Fruit fly (Drosophila melanogaster) whole organism, embryonic: Measurements from ENCODE around the gene CG34057.

ENCODE experiments used
- Antp ChIP-seq: fragments of 200-800 bp; sonication (Bioruptor generic); optimal IDR thresholded peaks from 3 replicates; lab custom pipeline; 2016; ENCODE audit warnings: missing biosample characterization, missing genetic modification characterization
- Awh ChIP-seq: fragments of 200-800 bp; sonication (Bioruptor generic); IDR thresholded peaks from 2 replicates; pipeline ENCODE4, ENCODE4 v1.3.6; 2022; ENCODE audit warnings: missing biosample characterization, missing genetic modification characterization
- Bgb ChIP-seq: fragments of 200-800 bp; sonication (Bioruptor generic); IDR thresholded peaks from 2 replicates; pipeline ENCODE4 v1.3.6; 2022; ENCODE audit warnings: missing biosample characterization, missing genetic modification characterization; ENCODE audit not compliant: partially characterized antibody
- CG1024 ChIP-seq: fragments of 200-800 bp; sonication (Bioruptor generic); IDR thresholded peaks from 2 replicates; pipeline ENCODE4 v1.3.6; 2022; ENCODE audit warnings: missing biosample characterization, missing genetic modification characterization
- CG11504 ChIP-seq: fragments of 200-800 bp; sonication (Bioruptor generic); optimal IDR thresholded peaks from 3 replicates; lab custom pipeline; 2019; ENCODE audit warnings: missing biosample characterization, mild to moderate bottlenecking, missing genetic modification characterization, moderate library complexity
- CG11723 ChIP-seq: fragments of 200-800 bp; sonication (Bioruptor generic); optimal IDR thresholded peaks from 2 replicates; lab custom pipeline; 2017; ENCODE audit warnings: missing biosample characterization, mild to moderate bottlenecking, missing genetic modification characterization
- CG13894 ChIP-seq: fragments of 200-800 bp; sonication (Bioruptor generic); optimal IDR thresholded peaks from 3 replicates; lab custom pipeline; 2018; ENCODE audit warnings: missing biosample characterization, mild to moderate bottlenecking, missing genetic modification characterization, moderate library complexity
- CG14710 ChIP-seq: fragments of 200-800 bp; sonication (Bioruptor generic); optimal IDR thresholded peaks from 3 replicates; lab custom pipeline; 2019; ENCODE audit warnings: missing biosample characterization, mild to moderate bottlenecking, missing genetic modification characterization, moderate library complexity
- CG15514 ChIP-seq: fragments of 200-800 bp; sonication (Bioruptor generic); optimal IDR thresholded peaks from 3 replicates; lab custom pipeline; 2017; ENCODE audit warnings: missing biosample characterization, missing genetic modification characterization, mild to moderate bottlenecking, moderate library complexity, missing genetic modification reagents
- CG2199 ChIP-seq: fragments of 200-800 bp; sonication (Bioruptor generic); IDR thresholded peaks from 3 replicates; pipeline ENCODE4 v1.3.6; 2022; ENCODE audit warnings: missing biosample characterization, missing genetic modification characterization
- CG3065 ChIP-seq: fragments of 200-800 bp; sonication (Bioruptor generic); optimal IDR thresholded peaks from 2 replicates; lab custom pipeline; 2016; ENCODE audit warnings: missing biosample characterization, missing genetic modification characterization
- CG31441 ChIP-seq: fragments of 200-800 bp; sonication (Bioruptor generic); IDR thresholded peaks from 2 replicates; pipeline ENCODE4 v1.3.6; 2022; ENCODE audit warnings: missing biosample characterization, missing genetic modification characterization
- CG32532 ChIP-seq: fragments of 200-800 bp; sonication (Bioruptor generic); IDR thresholded peaks from 2 replicates; pipeline ENCODE4 v1.3.6; 2022; ENCODE audit warnings: missing biosample characterization, missing genetic modification characterization
- CG32772 ChIP-seq: fragments of 200-800 bp; sonication (Bioruptor generic); IDR thresholded peaks from 2 replicates; pipeline ENCODE4 v1.3.6; 2022; ENCODE audit warnings: missing biosample characterization, missing genetic modification characterization
- CG3281 ChIP-seq: fragments of 200-800 bp; sonication (Bioruptor generic); optimal IDR thresholded peaks from 3 replicates; lab custom pipeline; 2017; ENCODE audit warnings: missing biosample characterization, mild to moderate bottlenecking, missing genetic modification characterization
- CG6254 ChIP-seq: fragments of 200-800 bp; sonication (Bioruptor generic); optimal IDR thresholded peaks from 3 replicates; lab custom pipeline; 2017; ENCODE audit warnings: mild to moderate bottlenecking, missing biosample characterization, missing genetic modification reagents, missing genetic modification characterization
- CG6654 ChIP-seq: fragments of 200-800 bp; sonication (Bioruptor generic); optimal IDR thresholded peaks from 2 replicates; lab custom pipeline; 2017; ENCODE audit warnings: missing biosample characterization, mild to moderate bottlenecking, missing genetic modification characterization
- CG6689 ChIP-seq: fragments of 200-800 bp; sonication (Bioruptor generic); IDR thresholded peaks from 2 replicates; pipeline ENCODE4 v1.3.6; 2022; ENCODE audit warnings: missing biosample characterization, missing genetic modification characterization
- CG6791 ChIP-seq: fragments of 200-800 bp; sonication (Bioruptor generic); IDR thresholded peaks from 3 replicates; pipeline ENCODE4 v1.3.6; 2022; ENCODE audit warnings: missing biosample characterization, missing genetic modification characterization; ENCODE audit not compliant: partially characterized antibody
- CG7839 ChIP-seq: fragments of 200-800 bp; sonication (Bioruptor generic); optimal IDR thresholded peaks from 3 replicates; lab custom pipeline; 2018; ENCODE audit warnings: missing biosample characterization, mild to moderate bottlenecking, missing genetic modification characterization, moderate library complexity
- CG8290 ChIP-seq, 3 experiments: fragments of 200-800 bp; sonication (Bioruptor generic); optimal IDR thresholded peaks; 2 replicates each; lab custom pipeline; 2016 to 2019; ENCODE audit warnings: missing biosample characterization in 3 of 3, missing genetic modification characterization in 3 of 3, mild to moderate bottlenecking in 2 of 3, moderate library complexity in 1 of 3
- CG9727 ChIP-seq: fragments of 200-800 bp; sonication (Bioruptor generic); optimal IDR thresholded peaks from 3 replicates; lab custom pipeline; 2017; ENCODE audit warnings: missing biosample characterization, mild to moderate bottlenecking, missing genetic modification characterization
- D19B ChIP-seq: fragments of 200-800 bp; sonication (Bioruptor generic); optimal IDR thresholded peaks from 2 replicates; lab custom pipeline; 2017; ENCODE audit warnings: missing biosample characterization, mild to moderate bottlenecking, missing genetic modification characterization
- E2f1 ChIP-seq: fragments of 200-800 bp; sonication (Bioruptor generic); IDR thresholded peaks from 2 replicates; pipeline ENCODE4 v1.3.6; 2022; ENCODE audit warnings: missing biosample characterization, missing genetic modification characterization
- ERR ChIP-seq: fragments of 200-800 bp; sonication (Bioruptor generic); optimal IDR thresholded peaks from 2 replicates; lab custom pipeline; 2016; ENCODE audit warnings: missing biosample characterization, missing genetic modification characterization
- Ets65A ChIP-seq: fragments of 200-800 bp; sonication (Bioruptor generic); peaks from one replicate; lab custom pipeline; 2016; ENCODE audit warnings: missing biosample characterization, missing genetic modification characterization
- Hand ChIP-seq: fragments of 200-800 bp; sonication (Bioruptor generic); optimal IDR thresholded peaks from 2 replicates; lab custom pipeline; 2017; ENCODE audit warnings: mild to moderate bottlenecking, missing biosample characterization, missing genetic modification reagents, missing genetic modification characterization
- Hr78 ChIP-seq, 2 experiments: fragments of 200-800 bp in 1 of 2; fragments of >200 bp in 1 of 2; sonication (Bioruptor generic) in 1 of 2; optimal IDR thresholded peaks; 2 replicates each; lab custom pipeline; 2017 to 2019; ENCODE audit warnings: missing biosample characterization in 2 of 2, missing genetic modification characterization in 2 of 2, mild to moderate bottlenecking in 1 of 2, moderate library complexity in 1 of 2
- Mrtf ChIP-seq: fragments of 200-800 bp; sonication (Bioruptor generic); IDR thresholded peaks from 3 replicates; pipeline ENCODE4 v1.3.6; 2022; ENCODE audit warnings: missing biosample characterization, missing genetic modification characterization
- Rfx ChIP-seq: fragments of 200-800 bp; sonication (Bioruptor generic); IDR thresholded peaks from 2 replicates; pipeline ENCODE4 v1.3.6; 2022; ENCODE audit warnings: missing biosample characterization, missing genetic modification characterization
- Sox100B ChIP-seq: fragments of 200-800 bp; sonication (Bioruptor generic); optimal IDR thresholded peaks from 3 replicates; lab custom pipeline; 2018; ENCODE audit warnings: missing biosample characterization, mild to moderate bottlenecking, missing genetic modification characterization
- Trl ChIP-seq, 3 experiments: fragments of >200 bp in 2 of 3; fragments of 200-800 bp in 1 of 3; sonication (Bioruptor generic) in 1 of 3; optimal IDR thresholded peaks; 2 replicates in 1 of 3; 3 replicates in 2 of 3; lab custom pipeline; 2016 to 2017; ENCODE audit warnings: missing biosample characterization in 1 of 3, missing genetic modification characterization in 1 of 3
- abd-A ChIP-seq: fragments of 200-800 bp; sonication (Bioruptor generic); optimal IDR thresholded peaks from 3 replicates; lab custom pipeline; 2019; ENCODE audit warnings: missing biosample characterization, mild to moderate bottlenecking, missing genetic modification characterization, moderate library complexity
- bcd ChIP-seq: fragments of 200-800 bp; sonication (Bioruptor generic); optimal IDR thresholded peaks from 2 replicates; lab custom pipeline; 2017; ENCODE audit warnings: missing biosample characterization, mild to moderate bottlenecking, missing genetic modification characterization
- chinmo ChIP-seq: fragments of 200-800 bp; sonication (Bioruptor generic); IDR thresholded peaks from 4 replicates; pipeline ENCODE4 v1.3.6; 2022; ENCODE audit warnings: missing biosample characterization, missing genetic modification characterization; ENCODE audit not compliant: partially characterized antibody
- ind ChIP-seq: fragments of 200-800 bp; sonication (Bioruptor generic); optimal IDR thresholded peaks from 3 replicates; lab custom pipeline; 2016; ENCODE audit warnings: missing biosample characterization, missing genetic modification characterization
- kni ChIP-seq: fragments of 200-800 bp; sonication (Bioruptor generic); optimal IDR thresholded peaks from 3 replicates; lab custom pipeline; 2017; ENCODE audit warnings: mild to moderate bottlenecking, missing biosample characterization, missing genetic modification reagents, missing genetic modification characterization
- mirr ChIP-seq: fragments of 200-800 bp; sonication (Bioruptor generic); optimal IDR thresholded peaks from 3 replicates; lab custom pipeline; 2018; ENCODE audit warnings: missing biosample characterization, mild to moderate bottlenecking, missing genetic modification characterization
- mld ChIP-seq: fragments of 200-800 bp; sonication (Bioruptor generic); IDR thresholded peaks from 3 replicates; pipeline ENCODE4 v1.3.6; 2022; ENCODE audit warnings: missing biosample characterization, missing genetic modification characterization; ENCODE audit not compliant: partially characterized antibody
- nerfin-1 ChIP-seq: fragments of 200-800 bp; sonication (Bioruptor generic); optimal IDR thresholded peaks from 3 replicates; lab custom pipeline; 2019; ENCODE audit warnings: missing biosample characterization, mild to moderate bottlenecking, missing genetic modification characterization, moderate library complexity
- nerfin-2 ChIP-seq: fragments of 200-800 bp; sonication (Bioruptor generic); IDR thresholded peaks from 2 replicates; pipeline ENCODE4 v1.3.6; 2022; ENCODE audit warnings: missing biosample characterization, missing genetic modification characterization; ENCODE audit not compliant: partially characterized antibody
- pros ChIP-seq: fragments of 200-800 bp; sonication (Bioruptor generic); optimal IDR thresholded peaks from 3 replicates; lab custom pipeline; 2019; ENCODE audit warnings: missing biosample characterization, mild to moderate bottlenecking, missing genetic modification characterization, moderate library complexity
- sd ChIP-seq: fragments of 200-800 bp; sonication (Bioruptor generic); optimal IDR thresholded peaks from 3 replicates; lab custom pipeline; 2018; ENCODE audit warnings: missing biosample characterization, mild to moderate bottlenecking, missing genetic modification characterization, moderate library complexity
- sr ChIP-seq: fragments of 200-800 bp; sonication (Bioruptor generic); IDR thresholded peaks from 3 replicates; pipeline ENCODE4 v1.3.6; 2022; ENCODE audit warnings: missing biosample characterization, missing genetic modification characterization
- sug ChIP-seq: fragments of 200-800 bp; optimal IDR thresholded peaks from 2 replicates; lab custom pipeline; 2019; ENCODE audit warnings: missing biosample characterization, mild to moderate bottlenecking, missing genetic modification characterization, moderate library complexity
- toy ChIP-seq: fragments of 200-800 bp; sonication (Bioruptor generic); IDR thresholded peaks from 2 replicates; pipeline ENCODE4 v1.3.6; 2022; ENCODE audit warnings: missing biosample characterization, missing genetic modification characterization

The CG34057 gene

DNA sequence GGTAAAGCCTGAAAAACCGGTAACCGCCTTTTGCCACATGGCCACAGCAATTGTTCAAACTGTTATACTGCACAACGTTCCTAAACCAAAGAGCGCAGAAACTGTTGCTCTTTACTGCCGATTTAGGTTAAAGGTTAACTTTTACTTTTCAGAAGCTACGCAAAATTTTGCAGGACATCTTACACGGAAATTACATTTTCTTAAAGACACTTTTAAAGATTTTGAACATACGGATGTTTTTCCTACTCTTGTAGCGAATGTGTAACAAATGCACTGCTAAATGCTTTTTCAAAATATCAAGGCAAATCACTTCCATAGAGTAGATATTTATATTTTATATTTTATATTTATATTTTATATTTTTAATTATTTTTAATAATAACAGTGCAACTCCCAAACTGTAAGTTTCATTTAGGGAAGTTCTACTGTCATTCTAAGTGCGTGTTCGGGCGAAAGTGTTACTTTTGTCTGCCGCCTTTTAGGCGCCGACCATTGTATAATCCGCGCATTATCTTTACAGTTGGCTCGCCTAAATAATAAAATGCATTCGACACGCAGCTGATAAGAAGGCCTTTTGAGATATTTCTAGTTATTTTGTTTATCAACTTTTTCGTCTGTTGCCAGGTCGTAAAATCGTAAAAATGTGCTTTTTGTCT lies 14.8 kb upstream of the CG34057 start (continued):
- TF ChIP-seq CG14710 (tag; lab: Kevin White, UChicago) (peak; percentile 2), Sox100B (GFP tag; lab: Kevin White, UChicago) (peak; percentile 20), ind (GFP tag; lab: Kevin White, UChicago) (peak; percentile 21), Antp (GFP tag; lab: Kevin White, UChicago) (no peak), D19B (GFP tag; lab: Kevin White, UChicago) (peak; percentile 6), Hand (GFP tag; lab: Kevin White, UChicago) (no peak), CG6254 (GFP tag; lab: Kevin White, UChicago) (peak; percentile 13), CG9727 (peak; percentile 44), Mrtf (GFP tag; lab: Robert Waterston, UW) (no peak), CG6654 (GFP tag; lab: Kevin White, UChicago) (peak; percentile 15), CG11723 (no peak), Hr78 (GFP tag; optimal IDR thresholded peaks at IDR 0.05; lab: Kevin White, UChicago) (peak in 1 of 2 experiments; percentile 54), CG3281 (GFP tag; lab: Kevin White, UChicago) (peak; percentile 47), CG6689 (GFP tag; lab: Robert Waterston, UW) (0 out of 2 replicates have a peak, but pooled peaks have one; percentile 30), CG31441 (GFP tag; lab: Robert Waterston, UW) (peak; percentile 58; the same call in 1 of the 2 replicates), CG32772 (GFP tag; lab: Robert Waterston, UW) (peak; percentile 7; the same call in 1 of the 2 replicates), toy (GFP tag; lab: Robert Waterston, UW) (no peak), CG11504 (peak; percentile 59), CG3065 (GFP tag; lab: Kevin White, UChicago) (no peak), bcd (peak; percentile 20)

DNA sequence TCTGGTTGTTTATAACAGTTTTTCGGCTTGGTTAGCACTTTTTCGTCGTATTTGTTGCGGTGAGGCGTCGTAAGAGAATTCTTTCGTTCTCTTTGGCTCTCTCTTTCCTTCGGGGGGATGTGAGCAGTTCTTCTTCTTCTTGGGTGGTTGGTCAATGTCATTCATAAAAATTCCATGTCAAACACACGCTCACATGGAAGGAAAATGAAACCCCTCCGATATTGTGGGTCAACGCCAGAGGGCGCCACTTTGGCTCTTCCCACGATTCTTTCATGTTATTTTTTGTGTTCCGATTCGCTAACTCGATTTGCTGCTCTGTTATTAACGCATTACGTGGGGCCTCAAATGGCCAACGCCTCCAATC lies 14.3 kb upstream of the CG34057 start:
- peak; percentile 83 for TF ChIP-seq sd (tag; lab: Kevin White, UChicago)
- peak; percentile 70 for TF ChIP-seq abd-A (tag; lab: Kevin White, UChicago)
- peak; percentile 4 for TF ChIP-seq ERR
- peak; percentile 41 for TF ChIP-seq sug (tag; lab: Kevin White, UChicago)
- no peak for TF ChIP-seq Bgb (GFP tag; lab: Robert Waterston, UW)
- TF ChIP-seq kni (GFP tag; lab: Kevin White, UChicago) = peak; percentile 21
- peak; percentile 81 for TF ChIP-seq pros (GFP tag; lab: Kevin White, UChicago)
- peak; percentile 83 for TF ChIP-seq nerfin-1 (tag; lab: Kevin White, UChicago)
- no peak for TF ChIP-seq nerfin-2 (GFP tag; lab: Robert Waterston, UW)
- TF ChIP-seq Ets65A = peak; percentile 40
- TF ChIP-seq CG2199 (GFP tag; lab: Robert Waterston, UW) = 0 out of 3 replicates have a peak, but pooled peaks have one; percentile 11
- 0 out of 3 replicates have a peak, but pooled peaks have one; percentile 35 for TF ChIP-seq sr (GFP tag; lab: Robert Waterston, UW)
- no peak for TF ChIP-seq toy (GFP tag; lab: Robert Waterston, UW)
- peak; percentile 45; the same call in 1 of the 3 replicates for TF ChIP-seq CG6791
- TF ChIP-seq chinmo (GFP tag; lab: Robert Waterston, UW) = 0 out of 4 replicates have a peak, but pooled peaks have one; percentile 19
- TF ChIP-seq E2f1 (GFP tag; lab: Robert Waterston, UW) = no peak
- peak; percentile 41; the same call in 1 of the 2 replicates for TF ChIP-seq CG1024 (GFP tag; lab: Robert Waterston, UW)
- no peak for TF ChIP-seq CG7839
- peak; percentile 50 to 54 for TF ChIP-seq Trl (optimal IDR thresholded peaks at IDR 0.05; lab: Kevin White, UChicago)
- TF ChIP-seq Trl (GFP tag; optimal IDR thresholded peaks at IDR 0.05; lab: Kevin White, UChicago) = no peak
- TF ChIP-seq CG32532 (GFP tag; lab: Robert Waterston, UW) = peak; percentile 19; the same call in 1 of the 2 replicates
- TF ChIP-seq Rfx (GFP tag; lab: Robert Waterston, UW) = 0 out of 2 replicates have a peak, but pooled peaks have one; percentile 29
- peak in 1 of 2 experiments; percentile 51 for TF ChIP-seq Hr78 (GFP tag; optimal IDR thresholded peaks at IDR 0.05; lab: Kevin White, UChicago)
- peak; percentile 94 for TF ChIP-seq CG13894 (tag; lab: Kevin White, UChicago)
- TF ChIP-seq CG15514 (GFP tag; lab: Kevin White, UChicago) = peak; percentile 7
- TF ChIP-seq mirr = peak; percentile 34
- no peak for TF ChIP-seq Awh (GFP tag; lab: Robert Waterston, UW)
- no peak for TF ChIP-seq mld (GFP tag; lab: Robert Waterston, UW)
- no peak for TF ChIP-seq CG8290 (GFP tag; optimal IDR thresholded peaks at IDR 0.05; lab: Kevin White, UChicago)
- TF ChIP-seq CG8290 (tag; optimal IDR thresholded peaks at IDR 0.05; lab: Kevin White, UChicago) = peak in 1 of 2 experiments; percentile 19
